Worm (Caenorhabditis elegans): ENCODE data around the gene C27F2.7.
A peak's percentile ranks its signal among the peaks of the same experiment; 100 is the strongest.
"Not testable (repeated sequence)": the region's sequence is repeated elsewhere in the genome, so short reads cannot be mapped to it uniquely, and the experiment has no call there.

C27F2.7 gene

ce11 chrIII:4986790-4987259, 2.5 kb upstream of the C27F2.7 start, which contains the start of the genes C27F2.10 and wdr-60:
C27F2.10 (minus strand) TSS chrIII:4986898.
wdr-60 (plus strand) TSS chrIII:4987209.
- TF ChIP-seq lin-15B (tag; optimal IDR thresholded peaks at IDR 0.05) (peak; percentile 44), nfya-1 (tag; optimal IDR thresholded peaks at IDR 0.05; ENCODE audit: insufficient read depth) (peak; percentile 55), nhr-23 (tag; optimal IDR thresholded peaks at IDR 0.05) (peak; percentile 1), elt-2 (tag; optimal IDR thresholded peaks at IDR 0.05) (no peak), lsy-12 (tag; optimal IDR thresholded peaks at IDR 0.05) (no peak)

- TF ChIP-seq ceh-16 (tag; optimal IDR thresholded peaks at IDR 0.05) (no peak), nhr-11 (tag; optimal IDR thresholded peaks at IDR 0.05) (no peak), sea-2 (GFP tag; optimal IDR thresholded peaks at IDR 0.05) (no peak), nhr-23 (tag; optimal IDR thresholded peaks at IDR 0.05) (no peak), zag-1 (tag; optimal IDR thresholded peaks at IDR 0.05) (no peak), ceh-28 (tag; optimal IDR thresholded peaks at IDR 0.05) (no peak), hmg-11 (tag; optimal IDR thresholded peaks at IDR 0.05) (no peak), nhr-77 (tag; optimal IDR thresholded peaks at IDR 0.05) (no peak)
Measured at ce11 chrIII:4983961-4984360, 333 bp downstream of the C27F2.7 start.

DNA sequence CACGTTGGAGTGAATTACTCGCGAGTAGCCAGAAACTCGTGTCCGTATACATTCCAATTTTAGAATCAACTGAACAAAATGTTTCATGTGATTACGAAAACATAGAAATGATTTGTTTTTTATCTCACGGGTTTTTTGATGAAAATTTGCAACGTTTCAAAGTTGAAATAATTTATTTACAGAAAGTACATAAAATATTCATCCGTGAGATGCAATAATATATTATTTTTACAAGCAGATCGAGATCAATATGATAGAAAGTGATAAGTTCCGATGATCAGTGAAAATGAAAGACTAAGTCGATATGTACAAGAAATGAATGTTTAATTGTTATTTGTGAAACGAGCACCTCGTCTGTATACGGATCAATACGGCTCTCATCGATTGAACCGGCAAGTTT, 3.9 kb downstream of the C27F2.7 start, which contains the start of gene C27F2.6:
Gene C27F2.6 (minus strand): TSS at position 101 of the 400 bp plus-strand sequence.
- not testable (repeated sequence) for TF ChIP-seq lin-15B, lsy-12, ceh-16 (tag; optimal IDR thresholded peaks at IDR 0.05)

ce11 chrIII:4968146-4968545, 16.1 kb downstream of the C27F2.7 start:
- no peak for TF ChIP-seq zag-1 (tag; optimal IDR thresholded peaks at IDR 0.05)
- TF ChIP-seq mdl-1 (tag; optimal IDR thresholded peaks at IDR 0.05): no peak
- TF ChIP-seq nfya-1 (tag; optimal IDR thresholded peaks at IDR 0.05; ENCODE audit: insufficient read depth): peak; percentile 12

- TF ChIP-seq pha-4 (tag; optimal IDR thresholded peaks at IDR 0.05) (no peak), fkh-10 (GFP tag; optimal IDR thresholded peaks at IDR 0.05) (peak; percentile 94), egl-27 (tag; optimal IDR thresholded peaks at IDR 0.05) (no peak)
Measured at ce11 chrIII:4967236-4967635, 17.1 kb downstream of the C27F2.7 start.

DNA sequence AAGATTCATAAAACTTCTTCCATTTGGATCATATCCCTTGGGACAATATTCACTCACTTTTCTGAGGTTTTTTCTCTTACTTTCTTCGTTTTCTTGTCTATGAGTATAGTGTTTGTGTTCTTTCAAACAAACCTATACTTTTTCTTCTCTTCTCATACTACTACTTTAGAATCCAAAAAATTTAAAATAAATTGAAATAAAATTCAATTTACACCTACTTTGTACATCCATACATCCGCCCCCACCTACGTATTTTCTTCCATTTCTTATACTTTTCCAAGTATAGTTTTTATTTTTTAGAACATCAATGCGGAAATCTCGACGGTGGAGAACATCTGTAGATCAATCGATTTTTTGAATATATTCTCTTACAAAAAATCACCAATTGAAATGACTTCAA, 19.0 kb downstream of the C27F2.7 start, which contains the start of gene nca-2:
Gene nca-2 (plus strand): TSS at position 301 of the 400 bp plus-strand sequence.
- TF ChIP-seq skn-1 (tag; optimal IDR thresholded peaks at IDR 0.05) (no peak), nhr-43 (tag; optimal IDR thresholded peaks at IDR 0.05; ENCODE audit: poor library complexity, severe bottlenecking) (no peak), hmg-11 (tag; optimal IDR thresholded peaks at IDR 0.05) (no peak), nhr-77 (tag; optimal IDR thresholded peaks at IDR 0.05) (no peak)

ce11 chrIII:4962886-4963285, 21.4 kb downstream of the C27F2.7 start, which contains the start of gene C27F2.9:
C27F2.9 (minus strand) TSS chrIII:4963044.
- TF ChIP-seq fkh-10 (GFP tag; optimal IDR thresholded peaks at IDR 0.05): peak; percentile 3
- TF ChIP-seq egl-5 (tag; optimal IDR thresholded peaks at IDR 0.05): peak; percentile 12
- TF ChIP-seq jun-1 (tag; optimal IDR thresholded peaks at IDR 0.05): peak; percentile 60
- no peak for TF ChIP-seq egl-27 (tag; optimal IDR thresholded peaks at IDR 0.05)
- peak; percentile 79 for TF ChIP-seq R02D3.7 (tag; optimal IDR thresholded peaks at IDR 0.05)
- TF ChIP-seq lin-15B (tag; optimal IDR thresholded peaks at IDR 0.05): peak; percentile 84
- no peak for TF ChIP-seq ceh-9 (tag; optimal IDR thresholded peaks at IDR 0.05)
- no peak for TF ChIP-seq ceh-16 (tag; optimal IDR thresholded peaks at IDR 0.05)
- TF ChIP-seq ceh-82 (tag; optimal IDR thresholded peaks at IDR 0.05): peak; percentile 27
- TF ChIP-seq nhr-12 (tag; optimal IDR thresholded peaks at IDR 0.05): no peak
- TF ChIP-seq ztf-11 (tag; optimal IDR thresholded peaks at IDR 0.05): no peak
- peak; percentile 64 for TF ChIP-seq skn-1 (tag; optimal IDR thresholded peaks at IDR 0.05)
- TF ChIP-seq ZK546.5 (tag; optimal IDR thresholded peaks at IDR 0.05): no peak
- peak; percentile 70 for TF ChIP-seq tbx-2 (tag; optimal IDR thresholded peaks at IDR 0.05)
- TF ChIP-seq pha-4 (tag; optimal IDR thresholded peaks at IDR 0.05): peak; percentile 92
- TF ChIP-seq mml-1 (tag; optimal IDR thresholded peaks at IDR 0.05): no peak
- no peak for TF ChIP-seq sea-2 (GFP tag; optimal IDR thresholded peaks at IDR 0.05)
- no peak for TF ChIP-seq aly-2 (tag; optimal IDR thresholded peaks at IDR 0.05)
- TF ChIP-seq elt-3 (tag; optimal IDR thresholded peaks at IDR 0.05): peak in 1 of 3 experiments; percentile 13
- TF ChIP-seq nhr-76 (tag; optimal IDR thresholded peaks at IDR 0.05): no peak
- peak; percentile 83 for TF ChIP-seq nhr-43 (tag; optimal IDR thresholded peaks at IDR 0.05; ENCODE audit: poor library complexity, severe bottlenecking)
- no peak for TF ChIP-seq eor-1 (tag; optimal IDR thresholded peaks at IDR 0.05)
- peak; percentile 63 for TF ChIP-seq hmg-11 (tag; optimal IDR thresholded peaks at IDR 0.05)
- no peak for TF ChIP-seq daf-12 (tag; optimal IDR thresholded peaks at IDR 0.05)
- TF ChIP-seq ceh-28 (tag; optimal IDR thresholded peaks at IDR 0.05): peak; percentile 75
- peak; percentile 67 for TF ChIP-seq lin-39 (tag; optimal IDR thresholded peaks at IDR 0.05)
- peak; percentile 34 for TF ChIP-seq pqm-1 (tag; optimal IDR thresholded peaks at IDR 0.05)
- peak; percentile 51 for TF ChIP-seq nhr-11 (tag; optimal IDR thresholded peaks at IDR 0.05)
- no peak for TF ChIP-seq nhr-237 (tag; optimal IDR thresholded peaks at IDR 0.05)
- peak; percentile 91 for TF ChIP-seq snpc-4 (tag; optimal IDR thresholded peaks at IDR 0.05)
- TF ChIP-seq nhr-23 (tag; optimal IDR thresholded peaks at IDR 0.05): peak; percentile 91
- peak; percentile 43 for TF ChIP-seq ama-1 (optimal IDR thresholded peaks at IDR 0.05)
